Worm (Caenorhabditis elegans) whole organism, L4 larva: Measurements from ENCODE around the gene clec-227.

Experiments used
- ama-1 ChIP-seq: fragments of 150-350 bp; optimal IDR thresholded peaks from 2 replicates; lab custom pipeline; 2014; ENCODE audit warnings: inconsistent platforms, mixed read lengths
- daf-12 ChIP-seq: fragments of 150-350 bp; optimal IDR thresholded peaks from 2 replicates; lab custom pipeline; 2014; ENCODE audit warnings: missing biosample characterization, missing genetic modification reagents, missing genetic modification characterization
- dpl-1 ChIP-seq: fragments of 150-350 bp; optimal IDR thresholded peaks from 2 replicates; lab custom pipeline; 2014; ENCODE audit warnings: missing biosample characterization, missing genetic modification reagents, missing genetic modification characterization
- egl-27 ChIP-seq: sonication (generic microtip); optimal IDR thresholded peaks from 3 replicates; lab custom pipeline; 2017; ENCODE audit warnings: missing biosample characterization, missing genetic modification reagents, missing genetic modification characterization
- egl-43 ChIP-seq: fragments of 200-800 bp; sonication (Bioruptor generic); IDR thresholded peaks from 2 replicates; pipeline ENCODE4 v1.3.6; 2022; ENCODE audit warnings: missing genetic modification reagents, missing genetic modification characterization, missing compliant biosample characterization
- gei-8 ChIP-seq: fragments of 200-800 bp; sonication (Bioruptor generic); optimal IDR thresholded peaks from 2 replicates; lab custom pipeline; 2018; ENCODE audit warnings: mild to moderate bottlenecking, missing genetic modification characterization, missing compliant biosample characterization
- mdl-1 ChIP-seq, 2 experiments: fragments of 150-350 bp in 1 of 2; sonication (generic microtip) in 1 of 2; optimal IDR thresholded peaks; 2 replicates each; lab custom pipeline; 2014 to 2017; ENCODE audit warnings: missing biosample characterization in 2 of 2, missing genetic modification characterization in 2 of 2
- nhr-41 ChIP-seq: fragments of 200-800 bp; sonication (Bioruptor generic); IDR thresholded peaks from 2 replicates; pipeline ENCODE4 v1.3.6; 2022; ENCODE audit warnings: missing genetic modification reagents, missing genetic modification characterization, missing compliant biosample characterization
- pqm-1 ChIP-seq: sonication (generic microtip); optimal IDR thresholded peaks from 2 replicates; lab custom pipeline; 2017; ENCODE audit warnings: missing biosample characterization, missing genetic modification characterization
- ztf-11 ChIP-seq: fragments of 150-350 bp; optimal IDR thresholded peaks from 2 replicates; lab custom pipeline; 2014; ENCODE audit warnings: missing biosample characterization, missing genetic modification characterization

DNA sequence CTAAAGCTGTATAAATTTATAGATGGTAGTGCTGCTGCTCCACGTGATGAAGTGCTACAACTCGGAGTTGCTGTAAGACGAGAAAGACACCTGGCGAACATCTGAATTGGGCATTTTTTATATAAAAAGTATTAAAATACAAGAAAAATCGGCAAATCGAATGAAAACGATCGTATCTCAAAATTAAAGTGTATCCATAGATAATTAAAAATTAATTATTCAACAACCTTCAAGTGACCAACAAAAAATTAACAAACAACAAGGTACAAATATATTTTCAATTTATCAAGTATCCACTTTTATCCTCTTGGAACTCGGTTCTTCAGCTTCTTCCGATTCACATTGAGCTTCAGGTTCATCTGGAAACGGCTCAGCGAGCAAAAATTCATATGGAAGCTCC is 46.9 kb downstream of the clec-227 start, which contains the start of gene R02D5.8:
- TF ChIP-seq ama-1 (lab: Kevin White, UChicago) (no peak), pqm-1 (tag; lab: Kevin White, UChicago) (no peak), ztf-11 (no peak), dpl-1 (GFP tag; lab: Kevin White, UChicago) (no peak), egl-43 (GFP tag; lab: Robert Waterston, UW) (no peak), mdl-1 (tag; optimal IDR thresholded peaks at IDR 0.05; lab: Kevin White, UChicago) (no peak), gei-8 (no peak), nhr-41 (GFP tag; lab: Robert Waterston, UW) (no peak), daf-12 (no peak), egl-27 (no peak)
